Fruit fly (Drosophila melanogaster): ENCODE data around the gene CG1146.
A peak's percentile ranks its signal among the peaks of the same experiment; 100 is the strongest.

Gene CG1146

dm6 chr3L:2531386-2532176, 43.0 kb downstream of the CG1146 start (continued):
- TF ChIP-seq stwl (tag; optimal IDR thresholded peaks at IDR 0.05) (peak; percentile 81), vnd (GFP tag; IDR thresholded peaks at IDR 0.05; ENCODE audit: partially characterized antibody) (no peak), CG14667 (GFP tag; IDR thresholded peaks at IDR 0.05) (peak; percentile 57), CG13123 (GFP tag; optimal IDR thresholded peaks at IDR 0.05) (peak; percentile 37), seq (GFP tag; IDR thresholded peaks at IDR 0.05) (peak; percentile 51; the same call in 1 of the 2 replicates), cad (GFP tag; optimal IDR thresholded peaks at IDR 0.05) (no peak), HLH3B (GFP tag; IDR thresholded peaks at IDR 0.05) (peak; percentile 79), CG18011 (GFP tag; optimal IDR thresholded peaks at IDR 0.05) (peak; percentile 22), az2 (GFP tag; optimal IDR thresholded peaks at IDR 0.05) (peak; percentile 75), sens (GFP tag) (peak; percentile 92), CG10959 (GFP tag; IDR thresholded peaks at IDR 0.05) (no peak; the same call in none of the 2 replicates), sug (tag; optimal IDR thresholded peaks at IDR 0.05) (peak; percentile 52), CG4328 (GFP tag; optimal IDR thresholded peaks at IDR 0.05) (no peak), CG5953 (GFP tag; IDR thresholded peaks at IDR 0.05) (peak; percentile 64; the same call in 1 of the 2 replicates), hth (optimal IDR thresholded peaks at IDR 0.05) (no peak), chn (GFP tag; optimal IDR thresholded peaks at IDR 0.05) (peak; percentile 80), pfk (GFP tag; optimal IDR thresholded peaks at IDR 0.05) (peak; percentile 8), trh (GFP tag; optimal IDR thresholded peaks at IDR 0.05) (peak; percentile 40), Ets65A (GFP tag) (peak; percentile 98), bab2 (GFP tag; optimal IDR thresholded peaks at IDR 0.05) (peak; percentile 41), CG30431 (GFP tag; optimal IDR thresholded peaks at IDR 0.05) (peak; percentile 40), Drgx (GFP tag; IDR thresholded peaks at IDR 0.05) (peak; percentile 68), CG7963 (GFP tag; IDR thresholded peaks at IDR 0.05; ENCODE audit: partially characterized antibody) (no peak), bcd (GFP tag; optimal IDR thresholded peaks at IDR 0.05) (peak; percentile 71), CG34422 (GFP tag; IDR thresholded peaks at IDR 0.05) (peak; percentile 76), CG33213 (GFP tag; optimal IDR thresholded peaks at IDR 0.05) (peak; percentile 80), Doc3 (GFP tag; IDR thresholded peaks at IDR 0.05; ENCODE audit: partially characterized antibody) (no peak), ato (GFP tag; IDR thresholded peaks at IDR 0.05; ENCODE audit: partially characterized antibody) (no peak), Atf6 (GFP tag; IDR thresholded peaks at IDR 0.05) (peak; percentile 64), sisA (GFP tag; IDR thresholded peaks at IDR 0.05) (peak; percentile 86), CG8089 (GFP tag; optimal IDR thresholded peaks at IDR 0.05) (peak; percentile 45), CG7928 (GFP tag; optimal IDR thresholded peaks at IDR 0.05) (peak; percentile 94), esg (GFP tag; conservative IDR thresholded peaks at IDR 0.05) (peak; percentile 59), Side (GFP tag; optimal IDR thresholded peaks at IDR 0.05) (no peak), vfl (GFP tag; optimal IDR thresholded peaks at IDR 0.05) (peak; percentile 16), CG8388 (GFP tag; optimal IDR thresholded peaks at IDR 0.05) (peak; percentile 56), CG18619 (GFP tag; optimal IDR thresholded peaks at IDR 0.05) (peak; percentile 70), Nf-YC (tag; optimal IDR thresholded peaks at IDR 0.05) (peak; percentile 45), MBD-R2 (GFP tag; IDR thresholded peaks at IDR 0.05) (peak; percentile 34), jing (GFP tag; optimal IDR thresholded peaks at IDR 0.05) (peak; percentile 42), br (optimal IDR thresholded peaks at IDR 0.05) (no peak), Bgb (GFP tag; IDR thresholded peaks at IDR 0.05; ENCODE audit: partially characterized antibody) (peak; percentile 65), CG10321 (GFP tag; IDR thresholded peaks at IDR 0.05) (peak; percentile 55; the same call in 1 of the 2 replicates), fu2 (GFP tag; optimal IDR thresholded peaks at IDR 0.05) (peak; percentile 21), CG11398 (GFP tag; optimal IDR thresholded peaks at IDR 0.05) (peak; percentile 37), tll (GFP tag; optimal IDR thresholded peaks at IDR 0.05) (no peak), HLH54F (GFP tag; optimal IDR thresholded peaks at IDR 0.05) (peak; percentile 56), CG3065 (GFP tag; optimal IDR thresholded peaks at IDR 0.05) (peak; percentile 68), sd (tag; optimal IDR thresholded peaks at IDR 0.05) (no peak), scrt (GFP tag; optimal IDR thresholded peaks at IDR 0.05) (peak; percentile 42)
